Fruit fly (Drosophila melanogaster) S2 (cell line): ENCODE measurements around the gene CG6495.

Experiments used
- CG8478 ChIP-seq: fragments of >200 bp; optimal IDR thresholded peaks from 2 replicates; lab custom pipeline; 2018
- CTCF ChIP-seq, 2 experiments: fragments of >200 bp; optimal IDR thresholded peaks; 2 replicates each; lab custom pipeline; 2018

DNA sequence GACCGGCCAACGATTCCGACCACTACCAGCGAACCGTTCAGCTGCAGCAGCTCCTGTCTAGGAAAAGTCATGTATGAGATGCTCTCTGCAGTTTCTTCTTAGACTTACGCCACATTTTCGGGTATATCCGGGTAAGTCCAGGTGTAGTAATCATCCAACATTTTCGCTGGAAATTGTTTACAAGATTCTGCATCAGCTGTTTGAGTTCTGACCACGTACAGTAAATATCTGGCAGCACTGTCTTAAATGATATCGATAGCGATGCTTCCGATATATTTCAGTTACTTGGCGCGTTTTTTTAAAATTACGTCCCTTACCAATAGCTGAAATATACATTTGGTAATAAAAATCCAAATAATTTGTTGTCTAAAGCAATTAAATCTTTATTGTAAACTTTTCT is 17.2 kb upstream of the CG6495 start, which contains the start of gene CG6729:
- TF ChIP-seq CG8478 (lab: Kevin White, UChicago): no peak
- TF ChIP-seq CTCF (optimal IDR thresholded peaks at IDR 0.05; lab: Kevin White, UChicago): no peak
